Worm (Caenorhabditis elegans): ENCODE results near the gene hadb-1.
A peak's percentile ranks its signal among the peaks of the same experiment; 100 is the strongest.

- peak; percentile 24 for TF ChIP-seq hmbx-1 (tag; optimal IDR thresholded peaks at IDR 0.05)
- peak; percentile 72 for TF ChIP-seq flt-1 (GFP tag; IDR thresholded peaks at IDR 0.05)
- TF ChIP-seq scrt-1 (GFP tag; IDR thresholded peaks at IDR 0.05) = peak; percentile 63; the same call in 1 of the 2 replicates
- TF ChIP-seq ceh-36 (tag; optimal IDR thresholded peaks at IDR 0.05) = peak; percentile 19
Measured at ce11 chrIII:8652922-8653321, 35.4 kb downstream of the hadb-1 start.
